Fruit fly (Drosophila melanogaster) whole organism, embryonic: ENCODE measurements around the gene CG31650.

Experiments used
- Asciz ChIP-seq: fragments of 200-800 bp; sonication (Bioruptor generic); optimal IDR thresholded peaks from 2 replicates; lab custom pipeline; 2017; ENCODE audit warnings: missing biosample characterization, mild to moderate bottlenecking, missing genetic modification characterization, missing genetic modification reagents
- Bdp1 ChIP-seq: fragments of 200-800 bp; sonication (Bioruptor generic); optimal IDR thresholded peaks from 3 replicates; lab custom pipeline; 2016; ENCODE audit warnings: missing biosample characterization, missing genetic modification characterization
- BtbVII ChIP-seq: fragments of 200-800 bp; sonication (Bioruptor generic); optimal IDR thresholded peaks from 3 replicates; lab custom pipeline; 2017; ENCODE audit warnings: missing biosample characterization, mild to moderate bottlenecking, missing genetic modification characterization
- CG10267 ChIP-seq: fragments of 200-800 bp; sonication (Bioruptor generic); optimal IDR thresholded peaks from 2 replicates; lab custom pipeline; 2018; ENCODE audit warnings: missing biosample characterization, mild to moderate bottlenecking, missing genetic modification characterization, moderate library complexity
- CG11247 ChIP-seq: fragments of 200-800 bp; sonication (Bioruptor generic); IDR thresholded peaks from 2 replicates; pipeline ENCODE4 v1.3.6; 2022; ENCODE audit warnings: missing biosample characterization, missing genetic modification characterization
- CG11504 ChIP-seq: fragments of 200-800 bp; sonication (Bioruptor generic); optimal IDR thresholded peaks from 3 replicates; lab custom pipeline; 2019; ENCODE audit warnings: missing biosample characterization, mild to moderate bottlenecking, missing genetic modification characterization, moderate library complexity
- CG1233 ChIP-seq: fragments of 200-800 bp; sonication (Bioruptor generic); optimal IDR thresholded peaks from 4 replicates; lab custom pipeline; 2018; ENCODE audit warnings: missing biosample characterization, mild to moderate bottlenecking, missing genetic modification characterization
- CG12744 ChIP-seq: fragments of 200-800 bp; sonication (Bioruptor generic); optimal IDR thresholded peaks from 2 replicates; lab custom pipeline; 2016; ENCODE audit warnings: missing biosample characterization, missing genetic modification characterization
- CG18599 ChIP-seq: fragments of 200-800 bp; sonication (Bioruptor generic); optimal IDR thresholded peaks from 3 replicates; lab custom pipeline; 2017; ENCODE audit warnings: missing biosample characterization, missing genetic modification characterization, mild to moderate bottlenecking, moderate library complexity, missing genetic modification reagents
- CG3281 ChIP-seq: fragments of 200-800 bp; sonication (Bioruptor generic); optimal IDR thresholded peaks from 3 replicates; lab custom pipeline; 2017; ENCODE audit warnings: missing biosample characterization, mild to moderate bottlenecking, missing genetic modification characterization
- CG43689 ChIP-seq: fragments of 200-800 bp; sonication (Bioruptor generic); IDR thresholded peaks from 2 replicates; pipeline ENCODE4 v1.3.6; 2022; ENCODE audit warnings: missing biosample characterization, missing genetic modification characterization
- CG4424 ChIP-seq: fragments of 200-800 bp; sonication (Bioruptor generic); optimal IDR thresholded peaks from 3 replicates; lab custom pipeline; 2016; ENCODE audit warnings: missing biosample characterization, missing genetic modification characterization
- CG6683 ChIP-seq: fragments of 200-800 bp; sonication (Bioruptor generic); optimal IDR thresholded peaks from 2 replicates; lab custom pipeline; 2017; ENCODE audit warnings: missing biosample characterization, mild to moderate bottlenecking, missing genetic modification characterization, missing genetic modification reagents
- CG6689 ChIP-seq: fragments of 200-800 bp; sonication (Bioruptor generic); IDR thresholded peaks from 2 replicates; pipeline ENCODE4 v1.3.6; 2022; ENCODE audit warnings: missing biosample characterization, missing genetic modification characterization
- CG6813 ChIP-seq: fragments of 200-800 bp; sonication (Bioruptor generic); optimal IDR thresholded peaks from 2 replicates; lab custom pipeline; 2017; ENCODE audit warnings: missing biosample characterization, missing genetic modification characterization, mild to moderate bottlenecking, moderate library complexity, missing genetic modification reagents
- CG7271 ChIP-seq: fragments of 200-800 bp; sonication (Bioruptor generic); optimal IDR thresholded peaks from 2 replicates; lab custom pipeline; 2018; ENCODE audit warnings: missing biosample characterization, mild to moderate bottlenecking, missing genetic modification characterization, moderate library complexity
- CHES-1-like ChIP-seq: fragments of 200-800 bp; sonication (Bioruptor generic); optimal IDR thresholded peaks from 2 replicates; lab custom pipeline; 2016; ENCODE audit warnings: missing biosample characterization, missing genetic modification characterization
- Chrac-16 ChIP-seq: fragments of 200-800 bp; sonication (Bioruptor generic); optimal IDR thresholded peaks from 3 replicates; lab custom pipeline; 2016; ENCODE audit warnings: missing biosample characterization, missing genetic modification characterization
- D19A ChIP-seq: fragments of 200-800 bp; optimal IDR thresholded peaks from 3 replicates; lab custom pipeline; 2019; ENCODE audit warnings: missing biosample characterization, mild to moderate bottlenecking, missing genetic modification characterization, moderate library complexity
- Doc2 ChIP-seq: fragments of 200-800 bp; sonication (Bioruptor generic); IDR thresholded peaks from 2 replicates; pipeline ENCODE4 v1.3.6; 2022; ENCODE audit warnings: missing biosample characterization, missing genetic modification characterization
- Elba2 ChIP-seq: fragments of 200-800 bp; sonication (Bioruptor generic); optimal IDR thresholded peaks from 3 replicates; lab custom pipeline; 2016; ENCODE audit warnings: missing biosample characterization, missing genetic modification characterization
- Fer2 ChIP-seq: fragments of 200-800 bp; sonication (Bioruptor generic); optimal IDR thresholded peaks from 2 replicates; lab custom pipeline; 2018; ENCODE audit warnings: missing biosample characterization, mild to moderate bottlenecking, missing genetic modification characterization, moderate library complexity
- HHEX ChIP-seq: fragments of 200-800 bp; sonication (Bioruptor generic); optimal IDR thresholded peaks from 3 replicates; lab custom pipeline; 2017; ENCODE audit warnings: missing biosample characterization, mild to moderate bottlenecking, missing genetic modification characterization, missing genetic modification reagents
- HLH4C ChIP-seq: fragments of 200-800 bp; sonication (Bioruptor generic); IDR thresholded peaks from 3 replicates; pipeline ENCODE4 v1.3.6; 2022; ENCODE audit warnings: missing biosample characterization, missing genetic modification characterization; ENCODE audit not compliant: partially characterized antibody
- Hr3 ChIP-seq: fragments of 200-800 bp; sonication (Bioruptor generic); optimal IDR thresholded peaks from 3 replicates; lab custom pipeline; 2016; ENCODE audit warnings: missing biosample characterization, missing genetic modification characterization
- Jarid2 ChIP-seq: fragments of 200-800 bp; sonication (Bioruptor generic); optimal IDR thresholded peaks from 3 replicates; lab custom pipeline; 2017; ENCODE audit warnings: mild to moderate bottlenecking, missing biosample characterization, missing genetic modification reagents, missing genetic modification characterization
- Ravus ChIP-seq: fragments of 200-800 bp; sonication (Bioruptor generic); IDR thresholded peaks from 2 replicates; pipeline ENCODE4 v1.3.6; 2022; ENCODE audit warnings: missing biosample characterization, missing genetic modification characterization
- Rfx ChIP-seq: fragments of 200-800 bp; sonication (Bioruptor generic); IDR thresholded peaks from 2 replicates; pipeline ENCODE4 v1.3.6; 2022; ENCODE audit warnings: missing biosample characterization, missing genetic modification characterization
- TFAM ChIP-seq: fragments of 200-800 bp; sonication (Bioruptor generic); optimal IDR thresholded peaks from 2 replicates; lab custom pipeline; 2017; ENCODE audit warnings: missing biosample characterization, missing genetic modification characterization, inconsistent platforms
- az2 ChIP-seq: fragments of 200-800 bp; sonication (Bioruptor generic); optimal IDR thresholded peaks from 3 replicates; lab custom pipeline; 2016; ENCODE audit warnings: missing biosample characterization, missing genetic modification characterization
- ci ChIP-seq: fragments of 200-800 bp; sonication (Bioruptor generic); IDR thresholded peaks from 3 replicates; pipeline ENCODE4 v1.3.6; 2022; ENCODE audit warnings: missing biosample characterization, missing genetic modification characterization
- dan ChIP-seq: fragments of 200-800 bp; sonication (Bioruptor generic); IDR thresholded peaks from 2 replicates; pipeline ENCODE4 v1.3.6; 2022; ENCODE audit warnings: missing biosample characterization, missing genetic modification characterization
- dimm ChIP-seq: fragments of 200-800 bp; sonication (Bioruptor generic); IDR thresholded peaks from 2 replicates; pipeline ENCODE4 v1.3.6; 2022; ENCODE audit warnings: missing biosample characterization, missing genetic modification characterization
- dmrt11E ChIP-seq: fragments of 200-800 bp; sonication (Bioruptor generic); optimal IDR thresholded peaks from 3 replicates; lab custom pipeline; 2018; ENCODE audit warnings: missing biosample characterization, mild to moderate bottlenecking, missing genetic modification characterization, moderate library complexity
- dmrt99B ChIP-seq: fragments of 200-800 bp; sonication (Bioruptor generic); optimal IDR thresholded peaks from 2 replicates; lab custom pipeline; 2018; ENCODE audit warnings: missing biosample characterization, mild to moderate bottlenecking, missing genetic modification characterization, moderate library complexity
- gce ChIP-seq: fragments of 200-800 bp; sonication (Bioruptor generic); IDR thresholded peaks from 3 replicates; pipeline ENCODE4 v1.3.6; 2022; ENCODE audit warnings: missing biosample characterization, missing genetic modification characterization
- grn ChIP-seq: fragments of 200-800 bp; sonication (Bioruptor generic); optimal IDR thresholded peaks from 3 replicates; lab custom pipeline; 2017; ENCODE audit warnings: missing biosample characterization, missing genetic modification characterization
- hb ChIP-seq: fragments of 200-800 bp; sonication (Bioruptor generic); IDR thresholded peaks from 3 replicates; pipeline ENCODE4 v1.3.6; 2022; ENCODE audit warnings: missing biosample characterization, missing genetic modification characterization; ENCODE audit not compliant: partially characterized antibody
- hbn ChIP-seq: fragments of 200-800 bp; sonication (Bioruptor generic); IDR thresholded peaks from 2 replicates; pipeline ENCODE4 v1.3.6; 2022; ENCODE audit warnings: missing biosample characterization, missing genetic modification characterization; ENCODE audit not compliant: partially characterized antibody
- her ChIP-seq: fragments of 200-800 bp; sonication (Bioruptor generic); optimal IDR thresholded peaks from 2 replicates; lab custom pipeline; 2016; ENCODE audit warnings: missing biosample characterization, missing genetic modification characterization
- kah ChIP-seq: fragments of 200-800 bp; sonication (Bioruptor generic); optimal IDR thresholded peaks from 2 replicates; lab custom pipeline; 2018; ENCODE audit warnings: missing biosample characterization, mild to moderate bottlenecking, missing genetic modification characterization
- kni ChIP-seq: fragments of 200-800 bp; sonication (Bioruptor generic); optimal IDR thresholded peaks from 3 replicates; lab custom pipeline; 2017; ENCODE audit warnings: mild to moderate bottlenecking, missing biosample characterization, missing genetic modification reagents, missing genetic modification characterization
- pfk ChIP-seq: fragments of 200-800 bp; sonication (Bioruptor generic); optimal IDR thresholded peaks from 2 replicates; lab custom pipeline; 2018; ENCODE audit warnings: missing biosample characterization, mild to moderate bottlenecking, missing genetic modification characterization, moderate library complexity
- ro ChIP-seq: fragments of 200-800 bp; sonication (Bioruptor generic); IDR thresholded peaks from 2 replicates; pipeline ENCODE4 v1.3.6; 2022; ENCODE audit warnings: missing biosample characterization, missing genetic modification characterization
- schlank ChIP-seq: fragments of 200-800 bp; sonication (Bioruptor generic); optimal IDR thresholded peaks from 2 replicates; lab custom pipeline; 2018; ENCODE audit warnings: missing biosample characterization, mild to moderate bottlenecking, missing genetic modification characterization
- scrt ChIP-seq: fragments of 200-800 bp; sonication (Bioruptor generic); optimal IDR thresholded peaks from 2 replicates; lab custom pipeline; 2018; ENCODE audit warnings: missing biosample characterization, mild to moderate bottlenecking, missing genetic modification characterization, moderate library complexity
- stwl ChIP-seq: fragments of 200-800 bp; sonication (Bioruptor generic); optimal IDR thresholded peaks from 3 replicates; lab custom pipeline; 2018; ENCODE audit warnings: missing biosample characterization, mild to moderate bottlenecking, missing genetic modification characterization, moderate library complexity
- sug ChIP-seq: fragments of 200-800 bp; optimal IDR thresholded peaks from 2 replicates; lab custom pipeline; 2019; ENCODE audit warnings: missing biosample characterization, mild to moderate bottlenecking, missing genetic modification characterization, moderate library complexity
- unc-4 ChIP-seq: fragments of 200-800 bp; sonication (Bioruptor generic); IDR thresholded peaks from 2 replicates; pipeline ENCODE4 v1.3.6; 2022; ENCODE audit warnings: missing biosample characterization, missing genetic modification characterization; ENCODE audit not compliant: partially characterized antibody

CG31650 gene

DNA sequence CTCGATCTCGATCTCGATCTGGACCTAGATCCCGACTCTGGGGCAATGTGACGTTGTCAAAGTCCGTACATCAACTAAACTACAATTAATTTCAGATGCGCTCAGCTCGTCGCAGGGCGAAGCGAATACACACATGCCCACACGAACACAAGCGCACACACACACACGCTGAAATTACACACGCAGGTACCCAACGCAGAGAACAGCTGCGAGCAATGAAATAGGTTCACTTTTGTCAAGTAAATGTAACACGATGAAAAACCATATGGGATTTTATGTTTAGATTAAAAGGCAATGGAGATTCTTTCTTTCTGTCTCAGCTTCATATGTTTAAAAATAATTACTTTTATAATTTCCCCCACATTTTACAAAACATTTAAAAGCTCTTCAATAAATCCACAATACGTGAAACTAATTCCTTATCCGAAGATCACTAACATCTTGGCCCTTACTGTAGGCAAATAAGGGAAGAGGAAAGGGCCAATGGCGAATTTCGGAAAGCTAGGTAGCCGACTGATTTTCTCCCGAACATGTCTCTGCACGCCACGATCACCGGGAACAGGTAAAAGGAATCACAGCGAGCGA lies 44.1 kb downstream of the CG31650 start (continued):
- TF ChIP-seq pfk (GFP tag; lab: Kevin White, UChicago) (peak; percentile 32), ci (peak; percentile 84), schlank (tag; lab: Kevin White, UChicago) (peak; percentile 46), az2 (GFP tag; lab: Kevin White, UChicago) (peak; percentile 77), dimm (GFP tag; lab: Robert Waterston, UW) (peak; percentile 67), CG6813 (GFP tag; lab: Kevin White, UChicago) (peak; percentile 73), BtbVII (GFP tag; lab: Kevin White, UChicago) (peak; percentile 84), CG3281 (peak; percentile 88), CG6689 (GFP tag; lab: Robert Waterston, UW) (peak; percentile 78), CG12744 (GFP tag; lab: Kevin White, UChicago) (peak; percentile 75), HLH4C (GFP tag; lab: Robert Waterston, UW) (no peak), Bdp1 (peak; percentile 48), dmrt99B (tag; lab: Kevin White, UChicago) (peak; percentile 86), kni (peak; percentile 78), CG7271 (tag; lab: Kevin White, UChicago) (peak; percentile 58), gce (GFP tag; lab: Robert Waterston, UW) (0 out of 3 replicates have a peak, but pooled peaks have one; percentile 50), scrt (GFP tag; lab: Kevin White, UChicago) (peak; percentile 78), kah (GFP tag; lab: Kevin White, UChicago) (peak; percentile 60), TFAM (GFP tag; lab: Kevin White, UChicago) (peak; percentile 6), hbn (no peak), Hr3 (GFP tag; lab: Kevin White, UChicago) (peak; percentile 68), CG6683 (GFP tag; lab: Kevin White, UChicago) (peak; percentile 62), unc-4 (GFP tag; lab: Robert Waterston, UW) (no peak), CG11247 (peak; percentile 59), Chrac-16 (GFP tag; lab: Kevin White, UChicago) (peak; percentile 80), grn (GFP tag; lab: Kevin White, UChicago) (peak; percentile 26), Asciz (GFP tag; lab: Kevin White, UChicago) (peak; percentile 59), CG43689 (GFP tag; lab: Robert Waterston, UW) (no peak), sug (peak; percentile 80), dan (no peak), D19A (tag; lab: Kevin White, UChicago) (peak; percentile 74), Elba2 (GFP tag; lab: Kevin White, UChicago) (peak; percentile 54), Fer2 (peak; percentile 75), hb (GFP tag; lab: Robert Waterston, UW) (no peak), CG11504 (tag; lab: Kevin White, UChicago) (peak; percentile 84), dmrt11E (tag; lab: Kevin White, UChicago) (peak; percentile 93), her (peak; percentile 46), ro (peak; percentile 57; the same call in 1 of the 2 replicates), Rfx (GFP tag; lab: Robert Waterston, UW) (peak; percentile 81), Jarid2 (GFP tag; lab: Kevin White, UChicago) (peak; percentile 52), Ravus (GFP tag; lab: Robert Waterston, UW) (peak; percentile 53), CG4424 (GFP tag; lab: Kevin White, UChicago) (peak; percentile 75), CG1233 (GFP tag; lab: Kevin White, UChicago) (peak; percentile 86), CHES-1-like (peak; percentile 58), CG10267 (tag; lab: Kevin White, UChicago) (peak; percentile 83), stwl (no peak), CG18599 (peak; percentile 85), Doc2 (no peak), HHEX (GFP tag; lab: Kevin White, UChicago) (peak; percentile 85)
